Fruit fly (Drosophila melanogaster) whole organism, pupa: ENCODE measurements around the gene Lsd-2.
A peak's percentile ranks its signal among the peaks of the same experiment; 100 is the strongest.

Experiments used
- CG10348 ChIP-seq: fragments of 200-800 bp; sonication (Bioruptor generic); IDR thresholded peaks from 2 replicates; pipeline ENCODE4 v1.3.6; 2022; ENCODE audit warnings: missing biosample characterization, missing genetic modification characterization
- CG12605 ChIP-seq: fragments of 200-800 bp; sonication (Bioruptor generic); IDR thresholded peaks from 2 replicates; pipeline ENCODE4 v1.3.6; 2022; ENCODE audit warnings: missing biosample characterization, missing genetic modification characterization
- CG13204 ChIP-seq: fragments of 200-800 bp; sonication (Bioruptor generic); optimal IDR thresholded peaks from 2 replicates; lab custom pipeline; 2018; ENCODE audit warnings: missing biosample characterization, mild to moderate bottlenecking, missing genetic modification characterization, moderate library complexity
- CG14655 ChIP-seq: fragments of 200-800 bp; sonication (Bioruptor generic); optimal IDR thresholded peaks from 3 replicates; lab custom pipeline; 2017; ENCODE audit warnings: mild to moderate bottlenecking, missing biosample characterization, missing genetic modification reagents, missing genetic modification characterization
- CG15710 ChIP-seq: fragments of 200-800 bp; sonication (Bioruptor generic); optimal IDR thresholded peaks from 2 replicates; lab custom pipeline; 2018; ENCODE audit warnings: missing biosample characterization, mild to moderate bottlenecking, missing genetic modification characterization, moderate library complexity
- CG17806 ChIP-seq: fragments of 200-800 bp; sonication (Bioruptor generic); optimal IDR thresholded peaks from 2 replicates; lab custom pipeline; 2018; ENCODE audit warnings: missing biosample characterization, mild to moderate bottlenecking, missing genetic modification characterization, moderate library complexity
- CG32121 ChIP-seq: fragments of 200-800 bp; sonication (Bioruptor generic); IDR thresholded peaks from 2 replicates; pipeline ENCODE4 v1.3.6; 2022; ENCODE audit warnings: missing biosample characterization, missing genetic modification characterization
- CG34367 ChIP-seq: fragments of 200-800 bp; sonication (Bioruptor generic); optimal IDR thresholded peaks from 2 replicates; lab custom pipeline; 2018; ENCODE audit warnings: missing biosample characterization, mild to moderate bottlenecking, missing genetic modification characterization
- CG4496 ChIP-seq: fragments of 200-800 bp; sonication (Bioruptor generic); IDR thresholded peaks from 3 replicates; pipeline ENCODE4 v1.3.6; 2022; ENCODE audit warnings: missing biosample characterization, missing genetic modification characterization
- CG8159 ChIP-seq: fragments of 200-800 bp; sonication (Bioruptor generic); optimal IDR thresholded peaks from 3 replicates; lab custom pipeline; 2018; ENCODE audit warnings: missing biosample characterization, mild to moderate bottlenecking, missing genetic modification characterization, moderate library complexity
- CG8301 ChIP-seq: fragments of 200-800 bp; sonication (Bioruptor generic); optimal IDR thresholded peaks from 2 replicates; lab custom pipeline; 2018; ENCODE audit warnings: missing biosample characterization, mild to moderate bottlenecking, missing genetic modification characterization
- CG9948 ChIP-seq: fragments of 200-800 bp; sonication (Bioruptor generic); optimal IDR thresholded peaks from 2 replicates; lab custom pipeline; 2018; ENCODE audit warnings: missing biosample characterization, mild to moderate bottlenecking, missing genetic modification characterization, moderate library complexity
- D1 ChIP-seq: fragments of 200-800 bp; sonication (Bioruptor generic); optimal IDR thresholded peaks from 2 replicates; lab custom pipeline; 2018; ENCODE audit warnings: missing biosample characterization, mild to moderate bottlenecking, missing genetic modification characterization, moderate library complexity
- EcR ChIP-seq: fragments of 200-800 bp; sonication (Bioruptor generic); optimal IDR thresholded peaks from 3 replicates; lab custom pipeline; 2019; ENCODE audit warnings: missing biosample characterization, missing genetic modification characterization, mild to moderate bottlenecking, moderate library complexity, missing genetic modification reagents
- Ets98B ChIP-seq: fragments of 200-800 bp; sonication (Bioruptor generic); IDR thresholded peaks from 2 replicates; pipeline ENCODE4 v1.3.6; 2022; ENCODE audit warnings: missing biosample characterization, missing genetic modification characterization
- Pif1A ChIP-seq: fragments of 200-800 bp; sonication (Bioruptor generic); optimal IDR thresholded peaks from 3 replicates; lab custom pipeline; 2016; ENCODE audit warnings: missing biosample characterization, missing genetic modification characterization
- Pif1B ChIP-seq: fragments of 200-800 bp; sonication (Bioruptor generic); optimal IDR thresholded peaks from 3 replicates; lab custom pipeline; 2016; ENCODE audit warnings: missing biosample characterization, missing genetic modification characterization
- Snoo ChIP-seq: fragments of 200-800 bp; sonication (Bioruptor generic); optimal IDR thresholded peaks from 3 replicates; lab custom pipeline; 2017; ENCODE audit warnings: missing biosample characterization, mild to moderate bottlenecking, missing genetic modification characterization, inconsistent platforms
- fd96Ca ChIP-seq: fragments of 200-800 bp; sonication (Bioruptor generic); IDR thresholded peaks from 3 replicates; pipeline ENCODE4 v1.3.6; 2022; ENCODE audit warnings: missing biosample characterization, missing genetic modification characterization
- gl ChIP-seq: fragments of 200-800 bp; sonication (Bioruptor generic); optimal IDR thresholded peaks from 2 replicates; lab custom pipeline; 2018; ENCODE audit warnings: missing biosample characterization, mild to moderate bottlenecking, missing genetic modification characterization
- rn ChIP-seq: fragments of 200-800 bp; sonication (Bioruptor generic); IDR thresholded peaks from 2 replicates; pipeline ENCODE4 v1.3.6; 2022; ENCODE audit warnings: missing biosample characterization, missing genetic modification characterization

Gene Lsd-2

dm6 chrX:15023826-15024545, 52.0 kb downstream of the Lsd-2 start, which contains the start of gene be:
Gene be, plus strand, starts transcription at chrX:15024436.
- peak; percentile 44 for TF ChIP-seq D1
- peak; percentile 9; the same call in 1 of the 2 replicates for TF ChIP-seq Ets98B (GFP tag; lab: Robert Waterston, UW)
- peak; percentile 23 for TF ChIP-seq Pif1B (GFP tag; lab: Kevin White, UChicago)
- TF ChIP-seq CG14655: peak; percentile 55
- TF ChIP-seq Pif1A: peak; percentile 25
- no peak for TF ChIP-seq CG13204
- TF ChIP-seq CG32121 (GFP tag; lab: Robert Waterston, UW): 0 out of 2 replicates have a peak, but pooled peaks have one; percentile 27
- peak; percentile 79 for TF ChIP-seq CG15710 (tag; lab: Kevin White, UChicago)
- peak; percentile 54 for TF ChIP-seq CG17806 (tag; lab: Kevin White, UChicago)
- peak; percentile 83 for TF ChIP-seq CG8159 (tag; lab: Kevin White, UChicago)
- TF ChIP-seq gl: peak; percentile 10
- TF ChIP-seq fd96Ca (GFP tag; lab: Robert Waterston, UW): peak; percentile 28; the same call in 1 of the 3 replicates
- peak; percentile 71 for TF ChIP-seq CG9948 (tag; lab: Kevin White, UChicago)
- no peak for TF ChIP-seq CG10348
- no peak for TF ChIP-seq CG8301 (tag; lab: Kevin White, UChicago)
- no peak for TF ChIP-seq CG34367
- TF ChIP-seq rn (GFP tag; lab: Robert Waterston, UW): no peak
- 0 out of 3 replicates have a peak, but pooled peaks have one; percentile 33 for TF ChIP-seq CG4496
- peak; percentile 40 for TF ChIP-seq EcR (GFP tag; lab: Kevin White, UChicago)
- peak; percentile 66 for TF ChIP-seq Snoo (tag; lab: Kevin White, UChicago)
- TF ChIP-seq CG12605 (GFP tag; lab: Robert Waterston, UW): 0 out of 2 replicates have a peak, but pooled peaks have one; percentile 10

DNA sequence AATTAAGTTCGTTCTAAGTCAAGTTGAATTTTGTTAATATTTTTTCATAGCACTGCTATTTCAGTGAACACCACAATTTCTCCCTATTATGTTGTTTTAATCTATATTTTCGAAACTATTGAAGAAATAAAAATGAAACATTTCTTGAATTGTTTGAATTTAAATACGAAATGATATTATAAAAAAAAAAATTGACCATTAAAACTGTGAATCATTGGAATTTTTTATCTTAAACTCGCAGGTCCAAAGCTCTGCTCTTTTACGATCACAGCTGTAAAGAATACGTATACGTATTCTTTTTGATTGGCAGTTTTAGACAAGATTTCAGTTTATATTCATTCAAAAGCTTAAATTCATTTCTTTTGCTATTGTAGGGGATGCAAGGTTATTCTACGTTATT, 52.6 kb downstream of the Lsd-2 start:
- TF ChIP-seq EcR (GFP tag; lab: Kevin White, UChicago): no peak
- no peak for TF ChIP-seq CG15710 (tag; lab: Kevin White, UChicago)
- no peak for TF ChIP-seq CG14655
- no peak for TF ChIP-seq CG13204
- no peak for TF ChIP-seq CG10348
- TF ChIP-seq Ets98B (GFP tag; lab: Robert Waterston, UW): no peak
- no peak for TF ChIP-seq CG9948 (tag; lab: Kevin White, UChicago)
- TF ChIP-seq rn (GFP tag; lab: Robert Waterston, UW): no peak
- no peak for TF ChIP-seq D1
- TF ChIP-seq Snoo (tag; lab: Kevin White, UChicago): no peak
- TF ChIP-seq fd96Ca (GFP tag; lab: Robert Waterston, UW): no peak
- TF ChIP-seq CG8301 (tag; lab: Kevin White, UChicago): no peak

dm6 chrX:15022219-15022618, 53.8 kb downstream of the Lsd-2 start:
- TF ChIP-seq D1 (no peak), CG8159 (tag; lab: Kevin White, UChicago) (peak; percentile 56), fd96Ca (GFP tag; lab: Robert Waterston, UW) (peak; percentile 70; the same call in 2 of the 3 replicates), CG15710 (tag; lab: Kevin White, UChicago) (peak; percentile 56), CG32121 (GFP tag; lab: Robert Waterston, UW) (peak; percentile 65), CG8301 (tag; lab: Kevin White, UChicago) (peak; percentile 62), gl (no peak), Pif1B (GFP tag; lab: Kevin White, UChicago) (peak; percentile 52), EcR (GFP tag; lab: Kevin White, UChicago) (no peak), Snoo (tag; lab: Kevin White, UChicago) (peak; percentile 69), CG12605 (GFP tag; lab: Robert Waterston, UW) (no peak), CG14655 (peak; percentile 73), Ets98B (GFP tag; lab: Robert Waterston, UW) (peak; percentile 65), CG4496 (peak; percentile 48), CG9948 (tag; lab: Kevin White, UChicago) (peak; percentile 41), CG10348 (no peak), CG34367 (peak; percentile 43), Pif1A (peak; percentile 71), CG17806 (tag; lab: Kevin White, UChicago) (peak; percentile 58)

- TF ChIP-seq fd96Ca (GFP tag; lab: Robert Waterston, UW) (peak; percentile 77), CG17806 (tag; lab: Kevin White, UChicago) (peak; percentile 85), CG10348 (no peak), EcR (GFP tag; lab: Kevin White, UChicago) (peak; percentile 66), CG15710 (tag; lab: Kevin White, UChicago) (peak; percentile 86), CG4496 (peak; percentile 82), Pif1A (peak; percentile 68), CG8159 (tag; lab: Kevin White, UChicago) (peak; percentile 89), Ets98B (GFP tag; lab: Robert Waterston, UW) (peak; percentile 55), CG34367 (peak; percentile 77), D1 (peak; percentile 72), CG13204 (peak; percentile 70), gl (peak; percentile 64), CG12605 (GFP tag; lab: Robert Waterston, UW) (peak; percentile 60; the same call in 1 of the 2 replicates), CG9948 (tag; lab: Kevin White, UChicago) (peak; percentile 88), CG14655 (peak; percentile 86), Pif1B (GFP tag; lab: Kevin White, UChicago) (peak; percentile 75), Snoo (tag; lab: Kevin White, UChicago) (peak; percentile 76), CG32121 (GFP tag; lab: Robert Waterston, UW) (peak; percentile 68), rn (GFP tag; lab: Robert Waterston, UW) (peak; percentile 47; the same call in 1 of the 2 replicates), CG8301 (tag; lab: Kevin White, UChicago) (peak; percentile 72)
Observed at dm6 chrX:15021021-15021477, 55.0 kb downstream of the Lsd-2 start.

dm6 chrX:15019413-15019812, 56.6 kb downstream of the Lsd-2 start:
- TF ChIP-seq D1: no peak
